Worm (Caenorhabditis elegans) whole organism, young adult: ENCODE results near the gene npp-15.

ENCODE experiments used
- attf-3 ChIP-seq: fragments of 200-800 bp; sonication (Bioruptor generic); conservative IDR thresholded peaks from 2 replicates; pipeline ENCODE4 v1.3.6; 2022; ENCODE audit warnings: missing genetic modification reagents, missing genetic modification characterization, missing compliant biosample characterization
- ceh-27 ChIP-seq: fragments of 200-800 bp; sonication (Bioruptor generic); optimal IDR thresholded peaks from 2 replicates; lab custom pipeline; 2018; ENCODE audit warnings: mild to moderate bottlenecking, missing genetic modification characterization, moderate library complexity, missing compliant biosample characterization
- die-1 ChIP-seq: sonication (generic microtip); optimal IDR thresholded peaks from 2 replicates; lab custom pipeline; 2016; ENCODE audit warnings: missing genotype, mild to moderate bottlenecking, missing genetic modification characterization, missing compliant biosample characterization
- dox-1 ChIP-seq: fragments of 200-800 bp; sonication (Bioruptor generic); IDR thresholded peaks from 2 replicates; pipeline ENCODE4 v1.3.6; 2022; ENCODE audit warnings: missing genetic modification reagents, missing genetic modification characterization, missing compliant biosample characterization
- egrh-3 ChIP-seq: fragments of 200-800 bp; sonication (Bioruptor generic); IDR thresholded peaks from 2 replicates; pipeline ENCODE4 v1.3.6; 2022; ENCODE audit warnings: missing genetic modification reagents, missing genetic modification characterization, missing compliant biosample characterization
- hlh-12 ChIP-seq: sonication (generic microtip); optimal IDR thresholded peaks from 2 replicates; lab custom pipeline; 2016; ENCODE audit warnings: missing genetic modification characterization, missing compliant biosample characterization
- somi-1 ChIP-seq: fragments of 200-800 bp; sonication (Bioruptor generic); optimal IDR thresholded peaks from 2 replicates; lab custom pipeline; 2018; ENCODE audit warnings: mild to moderate bottlenecking, missing genetic modification characterization, missing compliant biosample characterization
- unc-62 ChIP-seq: fragments of 150-350 bp; optimal IDR thresholded peaks from 2 replicates; lab custom pipeline; 2014; ENCODE audit warnings: missing biosample characterization, missing genetic modification reagents, missing genetic modification characterization
- zfh-2 ChIP-seq: fragments of 200-800 bp; sonication (Bioruptor generic); conservative IDR thresholded peaks from 2 replicates; pipeline ENCODE4 v1.3.6; 2022; ENCODE audit warnings: missing genetic modification reagents, missing genetic modification characterization, missing compliant biosample characterization
- ztf-25 ChIP-seq: fragments of 200-800 bp; sonication (Bioruptor generic); IDR thresholded peaks from 2 replicates; pipeline ENCODE4 v1.3.6; 2022; ENCODE audit warnings: missing genetic modification reagents, missing genetic modification characterization, missing compliant biosample characterization
- ztf-6 ChIP-seq: fragments of 200-800 bp; sonication (Bioruptor generic); IDR thresholded peaks from 2 replicates; pipeline ENCODE4 v1.3.6; 2022; ENCODE audit warnings: missing genetic modification reagents, missing genetic modification characterization, missing compliant biosample characterization

The npp-15 gene

ce11 chrIII:7981938-7982337 lies 53.1 kb downstream of the npp-15 start:
- TF ChIP-seq hlh-12 (no peak), somi-1 (GFP tag; lab: Kevin White, UChicago) (no peak), unc-62 (GFP tag; lab: Kevin White, UChicago) (no peak), dox-1 (GFP tag; lab: Robert Waterston, UW) (no peak), ztf-25 (GFP tag; lab: Robert Waterston, UW) (no peak), attf-3 (GFP tag; lab: Robert Waterston, UW) (no peak), egrh-3 (peak; percentile 8; the same call in 1 of the 2 replicates), ceh-27 (GFP tag; lab: Kevin White, UChicago) (no peak), die-1 (no peak), ztf-6 (GFP tag; lab: Robert Waterston, UW) (0 out of 2 replicates have a peak, but pooled peaks have one; percentile 16), zfh-2 (peak; percentile 65)
